Worm (Caenorhabditis elegans): ENCODE data around the gene str-185.
A peak's percentile ranks its signal among the peaks of the same experiment; 100 is the strongest.

Gene str-185

DNA sequence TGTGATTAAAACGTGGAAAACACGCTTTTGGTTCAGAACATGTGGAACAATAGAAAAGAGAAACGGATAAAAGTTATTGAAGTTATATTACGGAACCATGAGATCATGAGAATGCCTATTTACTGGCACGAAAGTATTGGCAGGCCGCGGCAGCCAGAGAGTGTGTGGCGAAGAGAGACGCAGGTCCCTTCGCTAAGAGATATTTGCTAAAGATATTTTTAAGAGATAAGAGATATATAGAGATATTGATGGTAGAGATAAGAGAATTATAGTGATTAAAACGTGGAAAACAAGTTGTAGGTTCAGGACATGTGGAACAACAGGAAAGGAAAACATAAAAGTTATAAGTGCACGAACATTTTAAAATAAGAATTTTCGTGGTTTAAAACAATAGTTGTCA, 8.0 kb upstream of the str-185 start:
- TF ChIP-seq ceh-39 (tag; optimal IDR thresholded peaks at IDR 0.05) (no peak), blmp-1 (tag; optimal IDR thresholded peaks at IDR 0.05) (no peak), elt-1 (tag; optimal IDR thresholded peaks at IDR 0.05; ENCODE audit: borderline replicate concordance, insufficient read depth) (peak; percentile 92), ceh-43 (GFP tag; optimal IDR thresholded peaks at IDR 0.05) (no peak), ham-2 (GFP tag; optimal IDR thresholded peaks at IDR 0.05) (peak; percentile 56)

DNA sequence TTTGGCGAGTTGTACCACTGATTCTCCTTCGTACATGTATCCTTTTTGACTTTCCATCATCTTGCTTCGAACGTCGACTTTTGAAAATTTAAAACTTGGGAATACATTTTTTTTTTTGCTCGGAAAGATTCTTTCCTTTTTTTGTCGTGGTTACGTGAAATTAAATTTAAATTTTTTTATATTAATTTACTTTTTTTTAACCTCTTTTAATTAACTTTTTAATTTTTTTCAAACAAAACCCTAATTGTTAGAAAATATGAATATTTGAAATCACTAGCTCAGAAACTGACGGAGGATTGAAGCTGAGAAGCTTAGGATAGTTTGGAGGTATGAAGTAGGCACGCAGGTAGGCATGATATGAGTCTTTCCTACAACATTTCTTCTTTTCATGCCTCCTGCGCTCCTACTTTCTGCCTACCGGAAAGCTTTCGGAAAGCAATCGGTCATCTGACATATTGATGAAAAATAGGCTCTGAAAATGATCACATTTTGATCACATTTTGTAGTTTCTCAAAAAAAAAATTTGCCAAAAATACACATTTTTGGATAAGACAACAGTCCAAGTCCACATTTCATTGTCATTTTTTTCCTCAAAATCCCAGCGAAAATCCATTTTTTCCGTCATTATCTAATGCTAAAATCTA, 4.8 kb upstream of the str-185 start, which contains the start of the genes R08C7.8 and R08C7.4:
TSS of gene R08C7.8 (minus strand) at position 101 of the 644 bp plus-strand sequence.
TSS of gene R08C7.4 (plus strand) at position 594 of the 644 bp plus-strand sequence.
- TF ChIP-seq elt-3 (tag; optimal IDR thresholded peaks at IDR 0.05) (no peak), nhr-76 (tag; optimal IDR thresholded peaks at IDR 0.05) (no peak), ztf-11 (tag; optimal IDR thresholded peaks at IDR 0.05) (no peak), lsy-2 (tag; optimal IDR thresholded peaks at IDR 0.05) (no peak), lin-32 (GFP tag; optimal IDR thresholded peaks at IDR 0.05) (no peak), nhr-2 (tag; optimal IDR thresholded peaks at IDR 0.05) (no peak), flh-1 (GFP tag; optimal IDR thresholded peaks at IDR 0.05) (no peak), unc-39 (tag; optimal IDR thresholded peaks at IDR 0.05) (no peak), zip-8 (tag; optimal IDR thresholded peaks at IDR 0.05) (no peak), nhr-237 (tag; optimal IDR thresholded peaks at IDR 0.05) (no peak), sem-2 (GFP tag; optimal IDR thresholded peaks at IDR 0.05) (no peak), nhr-12 (tag; optimal IDR thresholded peaks at IDR 0.05) (no peak), unc-62 (GFP tag; optimal IDR thresholded peaks at IDR 0.05) (no peak), pha-4 (tag; optimal IDR thresholded peaks at IDR 0.05) (no peak), M03D4.4 (tag; optimal IDR thresholded peaks at IDR 0.05) (no peak), blmp-1 (tag; optimal IDR thresholded peaks at IDR 0.05) (no peak), mab-5 (tag; optimal IDR thresholded peaks at IDR 0.05) (no peak)

DNA sequence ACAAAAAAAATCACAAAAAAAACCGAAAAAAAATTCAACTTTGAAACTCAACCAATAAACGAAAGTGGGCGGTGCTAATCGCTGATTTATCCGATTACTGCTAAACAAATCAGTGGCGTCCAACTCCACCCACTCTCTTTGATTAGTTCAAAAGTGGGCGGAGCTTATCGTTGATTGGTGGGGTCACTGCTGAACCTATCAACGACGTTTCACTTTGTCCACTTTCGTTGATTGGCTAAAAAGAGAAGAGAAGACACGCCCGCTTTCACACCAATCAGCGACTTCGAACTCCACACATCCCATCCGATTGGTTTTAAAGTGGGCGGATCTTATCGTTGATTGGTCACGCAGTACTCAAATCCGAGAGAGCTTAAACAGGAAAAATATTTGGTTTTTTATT, 5.9 kb downstream of the str-185 start:
- no peak for TF ChIP-seq flh-1 (GFP tag; optimal IDR thresholded peaks at IDR 0.05)
- no peak for TF ChIP-seq unc-120 (tag; optimal IDR thresholded peaks at IDR 0.05; ENCODE audit: poor library complexity, severe bottlenecking)
- TF ChIP-seq mab-5 (tag; optimal IDR thresholded peaks at IDR 0.05): no peak
- no peak for TF ChIP-seq snpc-4 (tag; optimal IDR thresholded peaks at IDR 0.05)
- TF ChIP-seq mep-1 (tag; optimal IDR thresholded peaks at IDR 0.05): no peak
- TF ChIP-seq ceh-83 (GFP tag; optimal IDR thresholded peaks at IDR 0.05): no peak
- TF ChIP-seq zip-8 (tag; optimal IDR thresholded peaks at IDR 0.05): no peak
- TF ChIP-seq ham-2 (GFP tag; optimal IDR thresholded peaks at IDR 0.05): no peak
- no peak for TF ChIP-seq lin-13 (tag; optimal IDR thresholded peaks at IDR 0.05)

DNA sequence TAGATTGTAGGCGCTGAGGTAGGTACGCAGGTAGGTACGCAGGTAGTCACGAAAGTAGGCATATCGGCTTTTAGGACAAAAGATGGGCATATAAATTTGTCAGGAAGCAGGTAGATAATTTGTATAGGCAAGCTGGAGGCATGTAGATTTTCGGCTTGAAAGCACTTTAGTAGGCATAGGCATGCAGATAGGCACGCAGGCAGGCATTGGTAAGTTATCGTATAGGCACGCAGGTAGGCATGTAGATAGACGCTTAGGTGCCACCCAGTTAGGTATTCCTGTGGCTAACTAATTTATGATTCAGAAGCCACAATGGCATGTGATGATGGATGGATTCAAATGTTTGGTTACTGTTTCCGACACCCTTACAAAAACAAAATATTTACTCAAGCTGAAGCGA, 6.8 kb downstream of the str-185 start:
- no peak for TF ChIP-seq nhr-2 (tag; optimal IDR thresholded peaks at IDR 0.05)
- TF ChIP-seq tbx-8 (GFP tag; optimal IDR thresholded peaks at IDR 0.05): no peak
- TF ChIP-seq ceh-83 (GFP tag; optimal IDR thresholded peaks at IDR 0.05): no peak
- no peak for TF ChIP-seq ces-1 (GFP tag; optimal IDR thresholded peaks at IDR 0.05)
- no peak for TF ChIP-seq ceh-43 (GFP tag; optimal IDR thresholded peaks at IDR 0.05)
- TF ChIP-seq ztf-11 (tag; optimal IDR thresholded peaks at IDR 0.05): no peak
- no peak for TF ChIP-seq lsy-2 (tag; optimal IDR thresholded peaks at IDR 0.05)
- TF ChIP-seq elt-1 (tag; optimal IDR thresholded peaks at IDR 0.05; ENCODE audit: borderline replicate concordance, insufficient read depth): no peak
- TF ChIP-seq mls-2 (tag; optimal IDR thresholded peaks at IDR 0.05): no peak
- TF ChIP-seq pha-4 (tag; optimal IDR thresholded peaks at IDR 0.05): no peak
- TF ChIP-seq sptf-1 (tag; optimal IDR thresholded peaks at IDR 0.05): no peak
- no peak for TF ChIP-seq unc-62 (GFP tag; optimal IDR thresholded peaks at IDR 0.05)
- no peak for TF ChIP-seq elt-3 (tag; optimal IDR thresholded peaks at IDR 0.05)
- TF ChIP-seq snpc-4 (tag; optimal IDR thresholded peaks at IDR 0.05): no peak

DNA sequence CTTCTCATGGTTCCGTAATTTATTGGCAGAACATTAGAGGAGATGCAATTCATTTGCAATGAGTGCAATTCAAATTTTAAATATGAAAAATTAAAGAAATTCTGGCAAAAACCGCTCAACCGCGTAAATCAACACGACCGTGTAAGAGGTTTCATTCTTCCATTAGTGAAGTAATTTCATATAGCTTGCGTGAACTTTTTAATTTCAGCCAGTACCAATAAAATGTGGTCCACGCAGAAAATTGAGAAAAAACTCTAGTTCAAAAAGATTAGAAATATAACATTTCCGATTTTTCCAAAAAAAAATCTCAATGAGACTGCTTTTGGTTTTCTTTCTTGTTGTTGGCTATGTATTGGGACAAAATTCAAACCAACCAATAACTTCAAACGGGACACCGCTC, 7.8 kb downstream of the str-185 start, which contains the start of gene clec-175:
TSS of gene clec-175 (plus strand) at position 301 of the 400 bp plus-strand sequence.
- TF ChIP-seq mab-5 (tag; optimal IDR thresholded peaks at IDR 0.05): no peak
- no peak for TF ChIP-seq pha-4 (tag; optimal IDR thresholded peaks at IDR 0.05)
- no peak for TF ChIP-seq elt-1 (tag; optimal IDR thresholded peaks at IDR 0.05; ENCODE audit: borderline replicate concordance, insufficient read depth)
- no peak for TF ChIP-seq snpc-4 (tag; optimal IDR thresholded peaks at IDR 0.05)
- no peak for TF ChIP-seq unc-120 (tag; optimal IDR thresholded peaks at IDR 0.05; ENCODE audit: poor library complexity, severe bottlenecking)
- no peak for TF ChIP-seq ces-1 (GFP tag; optimal IDR thresholded peaks at IDR 0.05)
- TF ChIP-seq flh-1 (GFP tag; optimal IDR thresholded peaks at IDR 0.05): no peak
- TF ChIP-seq sem-2 (GFP tag; optimal IDR thresholded peaks at IDR 0.05): no peak
- TF ChIP-seq bed-3 (GFP tag; optimal IDR thresholded peaks at IDR 0.05): no peak
- no peak for TF ChIP-seq ztf-11 (tag; optimal IDR thresholded peaks at IDR 0.05)
- no peak for TF ChIP-seq unc-62 (GFP tag; optimal IDR thresholded peaks at IDR 0.05)

Data from whole organism, mixed stage, embryonic.